Worm (Caenorhabditis elegans): ENCODE results near the gene syg-2.

DNA sequence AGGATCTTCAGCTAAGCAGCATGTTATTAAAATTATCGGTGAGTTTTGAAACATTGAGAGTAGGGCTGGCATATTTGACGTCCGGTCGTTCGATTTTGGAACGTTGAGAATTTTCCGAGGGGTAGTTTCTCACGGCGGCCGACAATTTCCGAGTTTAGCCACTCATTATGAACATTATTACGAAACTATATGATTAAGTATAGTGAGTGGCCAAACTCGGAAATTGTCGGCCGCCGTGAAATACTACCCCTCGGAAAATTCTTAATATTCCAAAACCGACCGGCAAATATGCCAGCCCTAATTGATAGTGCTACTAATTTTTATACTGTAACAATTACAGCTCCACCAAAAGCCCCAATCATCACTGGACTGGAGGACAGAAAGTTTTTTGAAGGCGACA, 2.7 kb downstream of the syg-2 start:
- TF ChIP-seq nhr-120 (GFP tag; IDR thresholded peaks at IDR 0.05), result no peak
- TF ChIP-seq unc-130 (GFP tag; optimal IDR thresholded peaks at IDR 0.05), result no peak
- TF ChIP-seq akir-1 (GFP tag; optimal IDR thresholded peaks at IDR 0.05), result no peak
- TF ChIP-seq efl-1 (GFP tag; optimal IDR thresholded peaks at IDR 0.05), result no peak
- no peak for TF ChIP-seq F22D6.2 (tag; optimal IDR thresholded peaks at IDR 0.05)
- TF ChIP-seq K11D2.4 (GFP tag; IDR thresholded peaks at IDR 0.05), result no peak
- TF ChIP-seq hmg-20 (GFP tag; IDR thresholded peaks at IDR 0.05), result no peak
- no peak for TF ChIP-seq hlh-12 (tag; optimal IDR thresholded peaks at IDR 0.05)
- no peak for TF ChIP-seq attf-5 (GFP tag; optimal IDR thresholded peaks at IDR 0.05)
- no peak for TF ChIP-seq hsf-1 (GFP tag; IDR thresholded peaks at IDR 0.05)
- no peak for TF ChIP-seq cebp-1 (GFP tag; IDR thresholded peaks at IDR 0.05)
- TF ChIP-seq cebp-1 (tag; optimal IDR thresholded peaks at IDR 0.05), result no peak
- TF ChIP-seq B0336.3 (GFP tag; IDR thresholded peaks at IDR 0.05), result no peak
- TF ChIP-seq nfya-2 (GFP tag; IDR thresholded peaks at IDR 0.05), result no peak
- TF ChIP-seq B0019.2 (GFP tag; conservative IDR thresholded peaks at IDR 0.05), result no peak

Measured in whole organism, young adult.